Worm (Caenorhabditis elegans) whole organism, L4/young adult: Measurements from ENCODE around the gene C09F5.1.

ENCODE experiments used
- W03F9.2 ChIP-seq: fragments of 150-350 bp; optimal IDR thresholded peaks from 2 replicates; lab custom pipeline; 2014; ENCODE audit warnings: missing biosample characterization, missing genetic modification characterization
- him-1 ChIP-seq: sonication (generic microtip); optimal IDR thresholded peaks from 2 replicates; lab custom pipeline; 2016; ENCODE audit warnings: missing genotype, missing genetic modification reagents, missing genetic modification characterization, missing compliant biosample characterization

ce11 chrIII:710042-710441 lies 51.5 kb downstream of the C09F5.1 start:
- no peak for TF ChIP-seq W03F9.2 (tag; lab: Kevin White, UChicago)
- no peak for TF ChIP-seq him-1 (tag; lab: Kevin White, UChicago)
